Fruit fly (Drosophila melanogaster) whole organism: Measurements from ENCODE around the gene CG6055.

ENCODE experiments used
- CG8478 ChIP-seq: fragments of >200 bp; optimal IDR thresholded peaks from 2 replicates; lab custom pipeline; 2018; ENCODE audit warnings: inconsistent platforms
- Dll ChIP-seq: fragments of >200 bp; optimal IDR thresholded peaks from 2 replicates; lab custom pipeline; 2017
- pan ChIP-seq: fragments of >200 bp; optimal IDR thresholded peaks from 2 replicates; lab custom pipeline; 2017

DNA sequence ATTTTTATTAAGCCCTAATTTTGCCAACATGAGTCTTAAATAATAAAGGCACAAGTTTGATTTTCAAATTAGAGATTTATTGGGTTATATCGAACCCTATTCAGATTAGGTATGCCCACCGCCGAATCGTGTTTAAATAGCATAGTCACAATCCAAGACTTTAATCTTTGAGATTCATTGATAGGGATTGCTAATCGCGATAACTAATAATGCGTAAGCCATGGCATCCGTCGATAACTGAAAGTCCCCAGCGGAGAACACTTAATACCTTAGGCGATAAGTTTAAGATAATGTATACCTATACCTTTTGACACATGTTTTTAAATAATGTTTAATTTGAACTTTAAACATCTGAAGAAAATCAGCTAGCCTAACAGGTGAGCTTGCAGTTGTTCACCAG lies 30.9 kb upstream of the CG6055 start:
- TF ChIP-seq CG8478 (lab: Kevin White, UChicago) (no peak), pan (no peak), Dll (lab: Kevin White, UChicago) (no peak)
